Worm (Caenorhabditis elegans): Measurements from ENCODE around the gene flap-1.

flap-1 gene

ce11 chrIII:6928725-6929124, at the start of gene flap-1:
Gene flap-1, minus strand, starts transcription at chrIII:6928825.
- TF ChIP-seq blmp-1 (tag; optimal IDR thresholded peaks at IDR 0.05; ENCODE audit: insufficient read depth) (no peak), lin-11 (tag; optimal IDR thresholded peaks at IDR 0.05) (no peak), sma-9 (GFP tag; optimal IDR thresholded peaks at IDR 0.05) (no peak), sma-9 (tag; optimal IDR thresholded peaks at IDR 0.05) (no peak)

- TF ChIP-seq nhr-6 (tag; optimal IDR thresholded peaks at IDR 0.05) (no peak), gmeb-1 (tag; optimal IDR thresholded peaks at IDR 0.05) (no peak), R02D3.7 (tag; optimal IDR thresholded peaks at IDR 0.05) (no peak), unc-39 (tag; optimal IDR thresholded peaks at IDR 0.05) (no peak), F13H6.1 (tag; optimal IDR thresholded peaks at IDR 0.05) (no peak), nhr-237 (tag; optimal IDR thresholded peaks at IDR 0.05) (no peak), nhr-129 (tag; optimal IDR thresholded peaks at IDR 0.05) (no peak), alr-1 (tag; optimal IDR thresholded peaks at IDR 0.05) (no peak), peb-1 (tag; optimal IDR thresholded peaks at IDR 0.05) (no peak), sem-4 (tag; optimal IDR thresholded peaks at IDR 0.05) (no peak), zag-1 (tag; optimal IDR thresholded peaks at IDR 0.05) (no peak), lin-39 (tag; optimal IDR thresholded peaks at IDR 0.05) (no peak), elt-1 (tag; optimal IDR thresholded peaks at IDR 0.05) (no peak), nhr-10 (tag; optimal IDR thresholded peaks at IDR 0.05) (no peak), ztf-11 (tag; optimal IDR thresholded peaks at IDR 0.05) (no peak), ztf-1 (GFP tag; conservative IDR thresholded peaks at IDR 0.05) (no peak), unc-55 (GFP tag; optimal IDR thresholded peaks at IDR 0.05) (no peak), ama-1 (optimal IDR thresholded peaks at IDR 0.05) (no peak)
Observed at ce11 chrIII:6974952-6975351, 46.3 kb upstream of the flap-1 start.

- no peak for TF ChIP-seq F13H6.1 (tag; optimal IDR thresholded peaks at IDR 0.05)
- TF ChIP-seq ceh-16 (tag; optimal IDR thresholded peaks at IDR 0.05), result no peak
- no peak for TF ChIP-seq nhr-12 (tag; optimal IDR thresholded peaks at IDR 0.05)
- no peak for TF ChIP-seq lin-13 (GFP tag; optimal IDR thresholded peaks at IDR 0.05)
- TF ChIP-seq nhr-10 (tag; optimal IDR thresholded peaks at IDR 0.05), result no peak
- TF ChIP-seq unc-55 (GFP tag; optimal IDR thresholded peaks at IDR 0.05), result peak; percentile 40
- no peak for TF ChIP-seq unc-62 (GFP tag; optimal IDR thresholded peaks at IDR 0.05)
- TF ChIP-seq ama-1 (optimal IDR thresholded peaks at IDR 0.05), result no peak
- TF ChIP-seq nhr-23 (tag; optimal IDR thresholded peaks at IDR 0.05), result no peak
- TF ChIP-seq nhr-77 (tag; optimal IDR thresholded peaks at IDR 0.05), result no peak
- no peak for TF ChIP-seq skn-1 (tag; optimal IDR thresholded peaks at IDR 0.05)
- peak; percentile 40 for TF ChIP-seq C34F6.9 (tag; optimal IDR thresholded peaks at IDR 0.05)
- TF ChIP-seq peb-1 (tag; optimal IDR thresholded peaks at IDR 0.05), result no peak
- TF ChIP-seq gmeb-1 (tag; optimal IDR thresholded peaks at IDR 0.05), result no peak
- TF ChIP-seq lsy-2 (tag; optimal IDR thresholded peaks at IDR 0.05), result peak in 1 of 2 experiments; percentile 27
- TF ChIP-seq Y55F3AM.14 (GFP tag; optimal IDR thresholded peaks at IDR 0.05), result no peak
- no peak for TF ChIP-seq nhr-129 (tag; optimal IDR thresholded peaks at IDR 0.05)
Observed at ce11 chrIII:6973682-6974081, 45.1 kb upstream of the flap-1 start, which contains the start of gene F31E3.2. Gene F31E3.2, plus strand, starts transcription at chrIII:6973982.

- TF ChIP-seq lin-39 (tag; optimal IDR thresholded peaks at IDR 0.05) (no peak), R02D3.7 (tag; optimal IDR thresholded peaks at IDR 0.05) (peak; percentile 79), unc-62 (GFP tag; optimal IDR thresholded peaks at IDR 0.05) (no peak), ztf-1 (GFP tag; conservative IDR thresholded peaks at IDR 0.05) (no peak), skn-1 (tag; optimal IDR thresholded peaks at IDR 0.05) (peak; percentile 91), sma-3 (GFP tag; optimal IDR thresholded peaks at IDR 0.05) (peak; percentile 98), ceh-16 (tag; optimal IDR thresholded peaks at IDR 0.05) (peak; percentile 87), elt-1 (tag; optimal IDR thresholded peaks at IDR 0.05) (no peak), egl-27 (tag; optimal IDR thresholded peaks at IDR 0.05) (peak; percentile 55), nhr-237 (tag; optimal IDR thresholded peaks at IDR 0.05) (peak; percentile 47), nhr-11 (tag; optimal IDR thresholded peaks at IDR 0.05) (no peak), mdl-1 (tag; optimal IDR thresholded peaks at IDR 0.05) (peak in 1 of 2 experiments; percentile 78), ceh-82 (tag; optimal IDR thresholded peaks at IDR 0.05) (peak; percentile 81), lin-13 (GFP tag; optimal IDR thresholded peaks at IDR 0.05) (peak; percentile 97), mbf-1 (tag; optimal IDR thresholded peaks at IDR 0.05) (no peak), ztf-4 (tag; optimal IDR thresholded peaks at IDR 0.05) (peak; percentile 88), peb-1 (tag; optimal IDR thresholded peaks at IDR 0.05) (no peak), ztf-11 (tag; optimal IDR thresholded peaks at IDR 0.05) (no peak), snpc-4 (tag; optimal IDR thresholded peaks at IDR 0.05) (peak; percentile 86), crh-2 (tag; optimal IDR thresholded peaks at IDR 0.05) (peak; percentile 98), sem-4 (tag; optimal IDR thresholded peaks at IDR 0.05) (peak; percentile 96), zag-1 (tag; optimal IDR thresholded peaks at IDR 0.05) (peak; percentile 83), gmeb-1 (tag; optimal IDR thresholded peaks at IDR 0.05) (peak; percentile 97), mab-5 (tag; optimal IDR thresholded peaks at IDR 0.05) (peak; percentile 92), nhr-12 (tag; optimal IDR thresholded peaks at IDR 0.05) (peak; percentile 68), nhr-21 (tag; optimal IDR thresholded peaks at IDR 0.05) (peak; percentile 95), unc-39 (tag; optimal IDR thresholded peaks at IDR 0.05) (no peak), dmd-4 (tag; optimal IDR thresholded peaks at IDR 0.05) (no peak), sma-9 (GFP tag; optimal IDR thresholded peaks at IDR 0.05) (peak; percentile 93), sma-9 (tag; optimal IDR thresholded peaks at IDR 0.05) (no peak), aly-2 (tag; optimal IDR thresholded peaks at IDR 0.05) (no peak), F13H6.1 (tag; optimal IDR thresholded peaks at IDR 0.05) (peak; percentile 87), nhr-6 (tag; optimal IDR thresholded peaks at IDR 0.05) (peak; percentile 97)
Observed at ce11 chrIII:6971662-6972284, 43.1 kb upstream of the flap-1 start, which contains the start of the genes eef-1A.1 and rfc-4. Gene eef-1A.1, minus strand, starts transcription at chrIII:6971712. Gene rfc-4, plus strand, starts transcription at chrIII:6972253.
